Worm (Caenorhabditis elegans) whole organism, L2 larva: ENCODE data around the gene algn-12.

Source experiments
- C34F6.9 ChIP-seq: fragments of 150-350 bp; optimal IDR thresholded peaks from 2 replicates; lab custom pipeline; 2014; ENCODE audit warnings: missing biosample characterization, missing genetic modification characterization
- F13H6.1 ChIP-seq: sonication (generic microtip); optimal IDR thresholded peaks from 2 replicates; lab custom pipeline; 2016; ENCODE audit warnings: missing genetic modification characterization, missing compliant biosample characterization
- R02D3.7 ChIP-seq: fragments of 150-350 bp; optimal IDR thresholded peaks from 2 replicates; lab custom pipeline; 2014; ENCODE audit warnings: missing biosample characterization, missing genetic modification characterization
- blmp-1 ChIP-seq: sonication (generic microtip); optimal IDR thresholded peaks from 2 replicates; lab custom pipeline; 2017; ENCODE audit warnings: missing genetic modification characterization, mild to moderate bottlenecking, missing compliant biosample characterization, antibody characterized with exemption, moderate library complexity; ENCODE audit not compliant: insufficient read depth
- ceh-82 ChIP-seq: fragments of 150-350 bp; optimal IDR thresholded peaks from 2 replicates; lab custom pipeline; 2014; ENCODE audit warnings: missing biosample characterization, missing genetic modification characterization
- crh-2 ChIP-seq: sonication (generic microtip); optimal IDR thresholded peaks from 2 replicates; lab custom pipeline; 2017; ENCODE audit warnings: missing biosample characterization, missing genetic modification characterization
- elt-3 ChIP-seq: sonication (generic microtip); optimal IDR thresholded peaks from 2 replicates; lab custom pipeline; 2017; ENCODE audit warnings: missing biosample characterization, missing genetic modification characterization
- fos-1 ChIP-seq: fragments of 150-350 bp; optimal IDR thresholded peaks from 2 replicates; lab custom pipeline; 2014; ENCODE audit warnings: missing biosample characterization, missing genetic modification characterization
- gmeb-1 ChIP-seq: fragments of 150-350 bp; optimal IDR thresholded peaks from 2 replicates; lab custom pipeline; 2014; ENCODE audit warnings: missing biosample characterization, missing genetic modification characterization
- lin-11 ChIP-seq: fragments of 150-350 bp; sonication (generic microtip); optimal IDR thresholded peaks from 2 replicates; lab custom pipeline; 2014; ENCODE audit warnings: missing biosample characterization, missing genetic modification characterization, inconsistent platforms, mixed read lengths
- lin-13 ChIP-seq: fragments of 150-350 bp; optimal IDR thresholded peaks from 2 replicates; lab custom pipeline; 2014; ENCODE audit warnings: missing biosample characterization, missing genetic modification reagents, missing genetic modification characterization
- lin-39 ChIP-seq: fragments of 150-350 bp; optimal IDR thresholded peaks from 2 replicates; lab custom pipeline; 2014; ENCODE audit warnings: missing biosample characterization, missing genetic modification reagents, missing genetic modification characterization
- lsy-2 ChIP-seq, 2 experiments: fragments of 150-350 bp in 1 of 2; sonication (generic microtip) in 1 of 2; optimal IDR thresholded peaks; 2 replicates each; lab custom pipeline; 2014 to 2017; ENCODE audit warnings: missing biosample characterization in 2 of 2, missing genetic modification characterization in 2 of 2
- mab-5 ChIP-seq: fragments of 150-350 bp; optimal IDR thresholded peaks from 2 replicates; lab custom pipeline; 2014; ENCODE audit warnings: missing biosample characterization, missing genetic modification characterization
- mbf-1 ChIP-seq: sonication (generic microtip); optimal IDR thresholded peaks from 2 replicates; lab custom pipeline; 2017; ENCODE audit warnings: missing biosample characterization, missing genetic modification characterization
- mdl-1 ChIP-seq, 2 experiments: fragments of 150-350 bp in 1 of 2; sonication (generic microtip) in 1 of 2; optimal IDR thresholded peaks; 2 replicates each; lab custom pipeline; 2017; ENCODE audit warnings: missing biosample characterization in 2 of 2, missing genetic modification characterization in 2 of 2
- nhr-10 ChIP-seq: sonication (generic microtip); optimal IDR thresholded peaks from 2 replicates; lab custom pipeline; 2017; ENCODE audit warnings: missing biosample characterization, missing genetic modification characterization
- nhr-11 ChIP-seq: fragments of 150-350 bp; optimal IDR thresholded peaks from 2 replicates; lab custom pipeline; 2014; ENCODE audit warnings: missing biosample characterization, missing genetic modification characterization
- nhr-12 ChIP-seq: fragments of 150-350 bp; optimal IDR thresholded peaks from 2 replicates; lab custom pipeline; 2014; ENCODE audit warnings: missing biosample characterization, missing genetic modification characterization
- nhr-129 ChIP-seq: fragments of 150-350 bp; optimal IDR thresholded peaks from 2 replicates; lab custom pipeline; 2014; ENCODE audit warnings: missing biosample characterization, missing genetic modification characterization
- nhr-21 ChIP-seq: fragments of 150-350 bp; optimal IDR thresholded peaks from 2 replicates; lab custom pipeline; 2014; ENCODE audit warnings: missing biosample characterization, missing genetic modification characterization
- nhr-237 ChIP-seq: fragments of 150-350 bp; optimal IDR thresholded peaks from 2 replicates; lab custom pipeline; 2014; ENCODE audit warnings: missing biosample characterization, missing genetic modification characterization
- nhr-25 ChIP-seq: fragments of 150-350 bp; sonication (generic microtip); optimal IDR thresholded peaks from 3 replicates; lab custom pipeline; 2014; ENCODE audit warnings: missing biosample characterization, missing genetic modification characterization
- nhr-6 ChIP-seq: fragments of 150-350 bp; optimal IDR thresholded peaks from 2 replicates; lab custom pipeline; 2014; ENCODE audit warnings: missing biosample characterization, missing genetic modification characterization
- nhr-77 ChIP-seq: fragments of 150-350 bp; optimal IDR thresholded peaks from 2 replicates; lab custom pipeline; 2014; ENCODE audit warnings: missing biosample characterization, missing genetic modification characterization
- peb-1 ChIP-seq: fragments of 150-350 bp; optimal IDR thresholded peaks from 2 replicates; lab custom pipeline; 2014; ENCODE audit warnings: missing biosample characterization, missing genetic modification characterization
- skn-1 ChIP-seq: sonication (generic microtip); optimal IDR thresholded peaks from 2 replicates; lab custom pipeline; 2017; ENCODE audit warnings: missing biosample characterization, missing genetic modification characterization
- sma-3 ChIP-seq: sonication (generic microtip); optimal IDR thresholded peaks from 2 replicates; lab custom pipeline; 2016; ENCODE audit warnings: missing genetic modification reagents, missing genetic modification characterization, missing compliant biosample characterization
- sma-9 ChIP-seq, 2 experiments: fragments of 150-350 bp in 1 of 2; sonication (generic microtip) in 1 of 2; optimal IDR thresholded peaks; 2 replicates each; lab custom pipeline; 2014 to 2016; ENCODE audit warnings: missing genetic modification characterization in 2 of 2, mild to moderate bottlenecking in 1 of 2, missing biosample characterization in 1 of 2, missing compliant biosample characterization in 1 of 2, missing genetic modification reagents in 1 of 2, moderate library complexity in 1 of 2
- snpc-4 ChIP-seq: fragments of 150-350 bp; optimal IDR thresholded peaks from 2 replicates; lab custom pipeline; 2014; ENCODE audit warnings: missing biosample characterization, missing genetic modification characterization
- unc-39 ChIP-seq: fragments of 150-350 bp; optimal IDR thresholded peaks from 2 replicates; lab custom pipeline; 2014; ENCODE audit warnings: missing biosample characterization, missing genetic modification characterization
- unc-55 ChIP-seq: fragments of 150-350 bp; sonication (generic microtip); optimal IDR thresholded peaks from 3 replicates; lab custom pipeline; 2014; ENCODE audit warnings: missing biosample characterization, missing genetic modification reagents, missing genetic modification characterization
- zag-1 ChIP-seq: fragments of 150-350 bp; optimal IDR thresholded peaks from 2 replicates; lab custom pipeline; 2014; ENCODE audit warnings: missing biosample characterization, missing genetic modification characterization
- ztf-11 ChIP-seq: sonication (generic microtip); optimal IDR thresholded peaks from 2 replicates; lab custom pipeline; 2017; ENCODE audit warnings: missing biosample characterization, missing genetic modification characterization

algn-12 gene

DNA sequence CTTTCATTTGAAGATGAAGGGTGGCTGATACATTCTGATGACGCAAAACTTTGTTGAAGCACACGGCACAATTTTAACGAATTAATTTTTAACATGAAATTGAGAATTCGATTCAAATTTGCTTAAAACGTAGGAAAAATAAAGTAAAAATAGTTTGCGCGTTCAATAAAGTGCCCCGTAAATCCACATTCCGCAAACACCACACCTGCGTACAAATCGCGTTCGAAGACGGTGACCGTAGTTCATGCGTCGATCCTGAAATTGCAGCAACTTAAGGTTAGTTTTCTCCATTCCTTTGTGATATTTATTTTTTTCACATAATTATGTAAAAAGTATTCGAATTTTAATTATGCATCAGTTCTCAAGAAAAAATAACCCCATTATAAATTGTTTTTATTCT, 10.2 kb upstream of the algn-12 start, which contains the start of gene F43H9.3:
Gene F43H9.3 (minus strand): TSS at position 189 of the 400 bp plus-strand sequence.
- peak; percentile 0 for TF ChIP-seq fos-1
- no peak for TF ChIP-seq ztf-11 (tag; lab: Kevin White, UChicago)
- TF ChIP-seq nhr-25 (tag; lab: Kevin White, UChicago), result no peak
- TF ChIP-seq nhr-6, result no peak
- peak in 1 of 2 experiments; percentile 88 for TF ChIP-seq lsy-2 (tag; optimal IDR thresholded peaks at IDR 0.05; lab: Kevin White, UChicago)
- no peak for TF ChIP-seq nhr-11 (tag; lab: Kevin White, UChicago)
- no peak for TF ChIP-seq C34F6.9 (tag; lab: Kevin White, UChicago)
- TF ChIP-seq R02D3.7 (tag; lab: Kevin White, UChicago), result peak; percentile 62
- TF ChIP-seq, all 48 proteins: peak for 3

- no peak for TF ChIP-seq elt-3 (tag; lab: Kevin White, UChicago)
- peak; percentile 95 for TF ChIP-seq nhr-129
- no peak for TF ChIP-seq lin-13
- peak; percentile 13 for TF ChIP-seq nhr-6
- TF ChIP-seq nhr-21 (tag; lab: Kevin White, UChicago), result peak; percentile 42
- no peak for TF ChIP-seq nhr-237 (tag; lab: Kevin White, UChicago)
- no peak for TF ChIP-seq skn-1 (tag; lab: Kevin White, UChicago)
- TF ChIP-seq nhr-25 (tag; lab: Kevin White, UChicago), result peak; percentile 87
- TF ChIP-seq mdl-1 (tag; optimal IDR thresholded peaks at IDR 0.05; lab: Kevin White, UChicago), result peak in 1 of 2 experiments; percentile 8
- no peak for TF ChIP-seq snpc-4
- no peak for TF ChIP-seq crh-2
- no peak for TF ChIP-seq mbf-1 (tag; lab: Kevin White, UChicago)
- TF ChIP-seq sma-9 (GFP tag; optimal IDR thresholded peaks at IDR 0.05; lab: Kevin White, UChicago), result peak; percentile 77
- no peak for TF ChIP-seq sma-9 (tag; optimal IDR thresholded peaks at IDR 0.05; lab: Kevin White, UChicago)
- TF ChIP-seq C34F6.9 (tag; lab: Kevin White, UChicago), result no peak
- peak; percentile 20 for TF ChIP-seq blmp-1 (tag; lab: Kevin White, UChicago)
- no peak for TF ChIP-seq nhr-10 (tag; lab: Kevin White, UChicago)
- TF ChIP-seq lin-11 (tag; lab: Kevin White, UChicago), result no peak
- no peak for TF ChIP-seq F13H6.1 (tag; lab: Kevin White, UChicago)
- no peak for TF ChIP-seq nhr-11 (tag; lab: Kevin White, UChicago)
- no peak for TF ChIP-seq nhr-77
- TF ChIP-seq, all 48 proteins: peak for 7
These were observed 9.7 kb upstream of the algn-12 start for ce11 chrV:8025259-8025658.

- no peak for TF ChIP-seq nhr-12
- peak; percentile 2 for TF ChIP-seq blmp-1 (tag; lab: Kevin White, UChicago)
- TF ChIP-seq sma-9 (GFP tag; optimal IDR thresholded peaks at IDR 0.05; lab: Kevin White, UChicago), result peak; percentile 92
- no peak for TF ChIP-seq sma-9 (tag; optimal IDR thresholded peaks at IDR 0.05; lab: Kevin White, UChicago)
- TF ChIP-seq fos-1, result peak; percentile 11
- TF ChIP-seq nhr-129, result peak; percentile 42
- TF ChIP-seq mab-5 (tag; lab: Kevin White, UChicago), result no peak
- peak; percentile 66 for TF ChIP-seq sma-3 (GFP tag; lab: Kevin White, UChicago)
- TF ChIP-seq mdl-1 (tag; optimal IDR thresholded peaks at IDR 0.05; lab: Kevin White, UChicago), result peak; percentile 77 to 79
- no peak for TF ChIP-seq ceh-82 (tag; lab: Kevin White, UChicago)
- no peak for TF ChIP-seq nhr-237 (tag; lab: Kevin White, UChicago)
- no peak for TF ChIP-seq snpc-4
- peak; percentile 82 for TF ChIP-seq nhr-25 (tag; lab: Kevin White, UChicago)
- peak; percentile 48 for TF ChIP-seq crh-2
- TF ChIP-seq nhr-21 (tag; lab: Kevin White, UChicago), result peak; percentile 42
- TF ChIP-seq lsy-2 (tag; optimal IDR thresholded peaks at IDR 0.05; lab: Kevin White, UChicago), result no peak
These were observed 8.6 kb upstream of the algn-12 start, which contains the start of gene F43H9.4 for ce11 chrV:8026343-8026742. Gene F43H9.4 (plus strand): TSS chrV:8026708.

DNA sequence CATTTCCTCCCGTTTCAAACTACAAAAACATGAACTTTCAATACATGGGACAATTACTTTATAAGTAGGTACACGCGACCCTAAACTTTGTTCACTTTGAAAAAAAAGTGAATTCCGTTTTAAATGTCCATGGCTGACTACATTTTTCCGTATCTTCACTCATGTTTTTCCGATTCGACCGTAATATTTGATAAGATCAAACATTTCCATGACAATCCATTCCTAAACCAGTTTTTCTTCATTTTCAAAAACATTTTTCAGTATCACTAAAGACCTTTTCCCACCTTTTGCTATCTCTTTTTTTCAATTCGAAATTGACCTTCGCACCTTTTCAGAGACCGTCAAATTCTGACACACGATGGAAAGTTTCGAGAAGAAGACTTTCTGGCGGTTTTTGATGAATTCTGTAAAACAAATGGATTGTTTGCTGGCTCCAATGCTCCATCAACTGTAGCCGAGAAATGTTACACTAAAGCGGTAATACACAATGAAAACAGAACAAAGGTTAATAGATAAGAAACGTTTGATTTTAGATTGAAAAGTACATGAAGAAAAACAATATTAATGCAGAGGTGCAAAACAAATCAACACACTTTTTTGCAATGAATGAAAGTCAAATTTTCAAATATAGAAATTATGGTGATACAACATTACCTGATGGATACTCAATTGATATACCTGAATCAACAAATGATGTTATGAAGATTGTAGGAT, 7.3 kb upstream of the algn-12 start:
- TF ChIP-seq sma-3 (GFP tag; lab: Kevin White, UChicago), result peak; percentile 18
- TF ChIP-seq blmp-1 (tag; lab: Kevin White, UChicago), result peak; percentile 42
- TF ChIP-seq lin-11 (tag; lab: Kevin White, UChicago), result no peak
- TF ChIP-seq nhr-6, result no peak
- peak; percentile 56 for TF ChIP-seq nhr-25 (tag; lab: Kevin White, UChicago)
- peak; percentile 70 for TF ChIP-seq sma-9 (GFP tag; optimal IDR thresholded peaks at IDR 0.05; lab: Kevin White, UChicago)
- no peak for TF ChIP-seq sma-9 (tag; optimal IDR thresholded peaks at IDR 0.05; lab: Kevin White, UChicago)

DNA sequence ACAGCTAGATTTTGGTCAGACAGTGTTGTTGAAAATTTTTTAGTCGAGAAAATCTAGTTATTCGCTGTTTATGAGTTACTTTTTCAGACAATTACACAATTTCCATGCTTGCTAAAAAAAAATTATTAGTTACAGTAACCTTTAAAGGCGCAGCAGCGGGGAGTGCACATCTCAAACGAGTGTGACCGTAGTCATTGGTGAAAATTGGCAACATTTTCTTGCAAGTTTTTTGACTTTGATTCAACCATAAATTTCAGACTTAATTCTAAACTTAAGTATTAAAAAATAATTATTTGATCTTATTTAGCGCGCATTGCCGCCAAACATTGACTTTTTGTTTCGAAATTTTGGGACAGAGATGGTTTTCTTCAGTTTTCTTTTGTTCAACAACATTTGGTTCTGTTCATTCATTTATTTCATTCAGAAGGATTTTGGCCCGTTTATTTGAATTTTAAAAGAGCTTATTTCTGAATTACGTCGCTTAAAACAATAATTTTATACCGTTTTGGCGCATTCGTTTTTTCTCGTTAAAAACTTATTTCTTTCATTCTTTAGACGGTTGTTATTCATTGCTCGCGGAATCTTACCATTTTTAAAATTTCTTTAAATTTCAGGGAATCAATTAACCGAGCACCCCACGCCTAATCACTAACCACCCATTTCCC, 6.0 kb upstream of the algn-12 start, which contains the start of gene oma-2:
Gene oma-2 (plus strand): TSS at position 615 of the 665 bp plus-strand sequence.
- TF ChIP-seq lin-39 (tag; lab: Kevin White, UChicago) (no peak), F13H6.1 (tag; lab: Kevin White, UChicago) (no peak), mdl-1 (tag; optimal IDR thresholded peaks at IDR 0.05; lab: Kevin White, UChicago) (no peak), lin-11 (tag; lab: Kevin White, UChicago) (no peak), elt-3 (tag; lab: Kevin White, UChicago) (no peak), mbf-1 (tag; lab: Kevin White, UChicago) (no peak), sma-3 (GFP tag; lab: Kevin White, UChicago) (no peak), nhr-237 (tag; lab: Kevin White, UChicago) (no peak), unc-55 (GFP tag; lab: Kevin White, UChicago) (no peak), zag-1 (tag; lab: Kevin White, UChicago) (no peak), fos-1 (no peak), C34F6.9 (tag; lab: Kevin White, UChicago) (no peak), unc-39 (no peak), snpc-4 (no peak), lsy-2 (tag; optimal IDR thresholded peaks at IDR 0.05; lab: Kevin White, UChicago) (no peak), nhr-10 (tag; lab: Kevin White, UChicago) (no peak), ztf-11 (tag; lab: Kevin White, UChicago) (no peak), nhr-129 (no peak), gmeb-1 (no peak), peb-1 (tag; lab: Kevin White, UChicago) (no peak)
